Fruit fly (Drosophila melanogaster): Measurements from ENCODE around the gene Lint-O.

Lint-O gene

DNA sequence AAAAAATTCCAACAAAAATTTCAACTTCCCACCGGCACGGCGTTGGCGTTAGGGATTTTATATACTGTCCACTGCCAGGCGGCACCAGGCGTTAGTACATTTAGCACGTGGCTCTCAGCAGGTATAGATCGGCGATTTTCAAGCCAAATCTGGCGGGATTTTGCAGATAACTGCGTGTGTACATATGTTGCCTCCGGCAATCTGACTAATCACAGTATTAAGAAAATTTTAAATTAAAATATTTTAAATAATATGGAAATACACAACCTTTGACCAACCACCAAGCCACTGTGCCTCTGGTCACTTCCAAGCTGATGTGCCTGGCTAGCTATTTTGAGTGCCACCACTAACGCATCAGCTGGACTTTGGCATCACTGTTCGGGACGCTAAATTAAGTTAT, 33.6 kb downstream of the Lint-O start, which contains the start of the genes ttm50 and CG2712 (continued):
- no peak for TF ChIP-seq zen2 (GFP tag; IDR thresholded peaks at IDR 0.05; ENCODE audit: partially characterized antibody)
- TF ChIP-seq CG17802 (tag; optimal IDR thresholded peaks at IDR 0.05): no peak
- TF ChIP-seq BtbVII (GFP tag; optimal IDR thresholded peaks at IDR 0.05): no peak
- TF ChIP-seq gt (GFP tag; IDR thresholded peaks at IDR 0.05): no peak
- no peak for TF ChIP-seq Lpt (GFP tag; optimal IDR thresholded peaks at IDR 0.05)
- TF ChIP-seq dimm (GFP tag; IDR thresholded peaks at IDR 0.05): no peak
- TF ChIP-seq Xbp1 (GFP tag; optimal IDR thresholded peaks at IDR 0.05): peak; percentile 70
- no peak for TF ChIP-seq CG13296 (GFP tag; optimal IDR thresholded peaks at IDR 0.05)
- no peak for TF ChIP-seq tio (GFP tag; optimal IDR thresholded peaks at IDR 0.05)
- no peak for TF ChIP-seq CG2889 (GFP tag; IDR thresholded peaks at IDR 0.05)
- no peak for TF ChIP-seq B-H2 (GFP tag; optimal IDR thresholded peaks at IDR 0.05)
- TF ChIP-seq nmo (GFP tag; optimal IDR thresholded peaks at IDR 0.05): peak; percentile 84
- no peak for TF ChIP-seq tup (GFP tag; optimal IDR thresholded peaks at IDR 0.05)
- peak; percentile 40; the same call in 1 of the 2 replicates for TF ChIP-seq CG7372 (GFP tag; IDR thresholded peaks at IDR 0.05)
- TF ChIP-seq CG12104 (GFP tag; optimal IDR thresholded peaks at IDR 0.05): peak; percentile 40
- TF ChIP-seq NfI (GFP tag; optimal IDR thresholded peaks at IDR 0.05): peak; percentile 65
- no peak for TF ChIP-seq B-H1 (GFP tag; IDR thresholded peaks at IDR 0.05)
- no peak for TF ChIP-seq CTCF (GFP tag; optimal IDR thresholded peaks at IDR 0.05)
- no peak for TF ChIP-seq bcd (GFP tag; optimal IDR thresholded peaks at IDR 0.05)
- no peak for TF ChIP-seq z (GFP tag; IDR thresholded peaks at IDR 0.05)
- no peak for TF ChIP-seq tna (GFP tag; IDR thresholded peaks at IDR 0.05; ENCODE audit: partially characterized antibody)
- TF ChIP-seq Neu2 (GFP tag; optimal IDR thresholded peaks at IDR 0.05; ENCODE audit: borderline replicate concordance): no peak
- TF ChIP-seq phol (tag; optimal IDR thresholded peaks at IDR 0.05): peak; percentile 75
- peak; percentile 64 for TF ChIP-seq slbo (GFP tag; IDR thresholded peaks at IDR 0.05)
- no peak for TF ChIP-seq prd (optimal IDR thresholded peaks at IDR 0.05)
- TF ChIP-seq prd (GFP tag; IDR thresholded peaks at IDR 0.05): peak; percentile 78
- no peak for TF ChIP-seq Antp (GFP tag; optimal IDR thresholded peaks at IDR 0.05)
- TF ChIP-seq psq (GFP tag; optimal IDR thresholded peaks at IDR 0.05): no peak
- TF ChIP-seq cad (GFP tag; optimal IDR thresholded peaks at IDR 0.05): no peak
- TF ChIP-seq sug (tag; optimal IDR thresholded peaks at IDR 0.05): peak; percentile 79
- no peak for TF ChIP-seq kay (GFP tag; optimal IDR thresholded peaks at IDR 0.05)
- TF ChIP-seq h (optimal IDR thresholded peaks at IDR 0.05): no peak
- TF ChIP-seq MTF-1 (GFP tag; optimal IDR thresholded peaks at IDR 0.05; ENCODE audit: borderline replicate concordance): no peak
- no peak for TF ChIP-seq gcm (GFP tag; optimal IDR thresholded peaks at IDR 0.05)
- TF ChIP-seq Deaf1 (tag; optimal IDR thresholded peaks at IDR 0.05): no peak
- TF ChIP-seq CG14965 (GFP tag; optimal IDR thresholded peaks at IDR 0.05; ENCODE audit: borderline replicate concordance): no peak
- peak; percentile 14; the same call in 1 of the 2 replicates for TF ChIP-seq CG14014 (GFP tag; IDR thresholded peaks at IDR 0.05)
- TF ChIP-seq CG17829 (tag; optimal IDR thresholded peaks at IDR 0.05): peak; percentile 61
- TF ChIP-seq CG32767 (GFP tag; IDR thresholded peaks at IDR 0.05): no peak
- TF ChIP-seq cg (GFP tag; optimal IDR thresholded peaks at IDR 0.05): no peak
- TF ChIP-seq chn (GFP tag; optimal IDR thresholded peaks at IDR 0.05): peak; percentile 25
- TF ChIP-seq onecut (GFP tag; IDR thresholded peaks at IDR 0.05): no peak
- peak; percentile 52 for TF ChIP-seq CG30020 (tag; optimal IDR thresholded peaks at IDR 0.05)
- TF ChIP-seq CG6765 (GFP tag; optimal IDR thresholded peaks at IDR 0.05): no peak
- TF ChIP-seq CG11560 (tag; IDR thresholded peaks at IDR 0.05): no peak
- peak; percentile 52 for TF ChIP-seq CG10979 (tag; optimal IDR thresholded peaks at IDR 0.05)
- TF ChIP-seq Dek (tag; optimal IDR thresholded peaks at IDR 0.05): peak; percentile 63
- no peak for TF ChIP-seq NC2α (GFP tag; optimal IDR thresholded peaks at IDR 0.05)
- no peak for TF ChIP-seq CG1792 (GFP tag; optimal IDR thresholded peaks at IDR 0.05)
- TF ChIP-seq Mad (GFP tag; optimal IDR thresholded peaks at IDR 0.05): no peak
- TF ChIP-seq Taf1 (GFP tag; IDR thresholded peaks at IDR 0.05): 0 out of 2 replicates have a peak, but pooled peaks have one; percentile 11
- TF ChIP-seq Dref (GFP tag; IDR thresholded peaks at IDR 0.05): 0 out of 2 replicates have a peak, but pooled peaks have one; percentile 31
- TF ChIP-seq sisA (GFP tag; IDR thresholded peaks at IDR 0.05): peak; percentile 40; the same call in 1 of the 2 replicates
